Worm (Caenorhabditis elegans) whole organism, late embryonic: ENCODE measurements around the gene ttr-50.

Experiments
- C38D4.7 ChIP-seq: fragments of 200-800 bp; sonication (Bioruptor generic); optimal IDR thresholded peaks from 2 replicates; lab custom pipeline; 2018; ENCODE audit warnings: mild to moderate bottlenecking, missing genetic modification characterization, moderate library complexity, missing compliant biosample characterization
- F13H6.1 ChIP-seq: sonication (generic microtip); optimal IDR thresholded peaks from 2 replicates; lab custom pipeline; 2016; ENCODE audit warnings: missing genetic modification characterization, missing compliant biosample characterization
- K02D7.2 ChIP-seq: sonication (generic microtip); optimal IDR thresholded peaks from 2 replicates; lab custom pipeline; 2017; ENCODE audit warnings: mild to moderate bottlenecking, missing genetic modification characterization, missing compliant biosample characterization
- K09A11.1 ChIP-seq: sonication (generic microtip); optimal IDR thresholded peaks from 2 replicates; lab custom pipeline; 2017; ENCODE audit warnings: antibody characterized with exemption, mild to moderate bottlenecking, missing genetic modification characterization, missing compliant biosample characterization; ENCODE audit not compliant: insufficient read depth
- T23F11.4 ChIP-seq: fragments of 200-800 bp; sonication (Bioruptor generic); optimal IDR thresholded peaks from 2 replicates; lab custom pipeline; 2018; ENCODE audit warnings: mild to moderate bottlenecking, missing genetic modification characterization, missing compliant biosample characterization
- ama-1 ChIP-seq: fragments of 150-350 bp; optimal IDR thresholded peaks from 2 replicates; lab custom pipeline; 2014
- ceh-19 ChIP-seq: fragments of 200-800 bp; sonication (Bioruptor generic); optimal IDR thresholded peaks from 2 replicates; lab custom pipeline; 2018; ENCODE audit warnings: mild to moderate bottlenecking, missing genetic modification characterization, missing compliant biosample characterization
- ceh-24 ChIP-seq: sonication (generic microtip); optimal IDR thresholded peaks from 2 replicates; lab custom pipeline; 2016; ENCODE audit warnings: mild to moderate bottlenecking, missing genetic modification characterization, missing compliant biosample characterization
- ceh-30 ChIP-seq: fragments of 150-350 bp; optimal IDR thresholded peaks from 2 replicates; lab custom pipeline; 2014; ENCODE audit warnings: missing biosample characterization, missing genetic modification characterization
- ceh-31 ChIP-seq: sonication (generic microtip); optimal IDR thresholded peaks from 2 replicates; lab custom pipeline; 2016; ENCODE audit warnings: missing genetic modification characterization, missing compliant biosample characterization
- ceh-45 ChIP-seq: fragments of 200-800 bp; sonication (Bioruptor generic); IDR thresholded peaks from 2 replicates; pipeline ENCODE4 v1.3.6; 2022; ENCODE audit warnings: missing genetic modification reagents, missing genetic modification characterization, missing compliant biosample characterization
- ceh-6 ChIP-seq: fragments of 200-800 bp; sonication (Bioruptor generic); optimal IDR thresholded peaks from 2 replicates; lab custom pipeline; 2018; ENCODE audit warnings: mild to moderate bottlenecking, missing genetic modification characterization, missing compliant biosample characterization
- ceh-9 ChIP-seq: sonication (generic microtip); optimal IDR thresholded peaks from 2 replicates; lab custom pipeline; 2016; ENCODE audit warnings: mild to moderate bottlenecking, missing genetic modification characterization, inconsistent platforms, missing compliant biosample characterization
- che-1 ChIP-seq: sonication (generic microtip); optimal IDR thresholded peaks from 2 replicates; lab custom pipeline; 2016; ENCODE audit warnings: mild to moderate bottlenecking, missing genetic modification characterization, missing compliant biosample characterization
- dmd-4 ChIP-seq: sonication (generic microtip); optimal IDR thresholded peaks from 2 replicates; lab custom pipeline; 2016; ENCODE audit warnings: borderline replicate concordance, missing genetic modification characterization, missing compliant biosample characterization
- elt-2 ChIP-seq: sonication (generic microtip); optimal IDR thresholded peaks from 2 replicates; lab custom pipeline; 2016; ENCODE audit warnings: missing genetic modification reagents, missing genetic modification characterization, missing compliant biosample characterization
- elt-4 ChIP-seq: sonication (generic microtip); optimal IDR thresholded peaks from 2 replicates; lab custom pipeline; 2016; ENCODE audit warnings: missing genetic modification characterization, missing compliant biosample characterization
- ets-4 ChIP-seq: sonication (generic microtip); optimal IDR thresholded peaks from 2 replicates; lab custom pipeline; 2016; ENCODE audit warnings: missing genetic modification characterization, missing compliant biosample characterization
- eyg-1 ChIP-seq: sonication (generic microtip); optimal IDR thresholded peaks from 2 replicates; lab custom pipeline; 2016; ENCODE audit warnings: missing genotype, missing genetic modification characterization, missing compliant biosample characterization
- fax-1 ChIP-seq: sonication (generic microtip); optimal IDR thresholded peaks from 2 replicates; lab custom pipeline; 2016; ENCODE audit warnings: missing genotype, missing genetic modification characterization, missing compliant biosample characterization
- fkh-10 ChIP-seq: fragments of 150-350 bp; optimal IDR thresholded peaks from 2 replicates; lab custom pipeline; 2014; ENCODE audit warnings: missing biosample characterization, missing genetic modification reagents, missing genetic modification characterization
- fkh-6 ChIP-seq: sonication (generic microtip); optimal IDR thresholded peaks from 2 replicates; lab custom pipeline; 2016; ENCODE audit warnings: missing genetic modification characterization, missing compliant biosample characterization
- gmeb-2 ChIP-seq: sonication (generic microtip); optimal IDR thresholded peaks from 2 replicates; lab custom pipeline; 2016; ENCODE audit warnings: missing genetic modification characterization, inconsistent platforms, missing compliant biosample characterization
- hlh-15 ChIP-seq: sonication (generic microtip); optimal IDR thresholded peaks from 2 replicates; lab custom pipeline; 2016; ENCODE audit warnings: missing genetic modification characterization, missing compliant biosample characterization
- hlh-30 ChIP-seq: sonication (generic microtip); optimal IDR thresholded peaks from 2 replicates; lab custom pipeline; 2017; ENCODE audit warnings: antibody characterized with exemption, missing genetic modification characterization, missing compliant biosample characterization; ENCODE audit not compliant: insufficient read depth
- hlh-6 ChIP-seq: sonication (generic microtip); optimal IDR thresholded peaks from 2 replicates; lab custom pipeline; 2016; ENCODE audit warnings: missing genotype, missing genetic modification characterization, missing compliant biosample characterization
- lim-6 ChIP-seq: sonication (generic microtip); optimal IDR thresholded peaks from 2 replicates; lab custom pipeline; 2016; ENCODE audit warnings: missing genetic modification characterization, missing compliant biosample characterization
- lin-11 ChIP-seq: fragments of 200-800 bp; sonication (Bioruptor generic); optimal IDR thresholded peaks from 2 replicates; lab custom pipeline; 2018; ENCODE audit warnings: mild to moderate bottlenecking, missing genetic modification characterization, missing compliant biosample characterization
- madf-2 ChIP-seq: sonication (generic microtip); optimal IDR thresholded peaks from 2 replicates; lab custom pipeline; 2017; ENCODE audit warnings: missing genetic modification characterization, missing compliant biosample characterization
- mec-3 ChIP-seq: sonication (generic microtip); optimal IDR thresholded peaks from 2 replicates; lab custom pipeline; 2016; ENCODE audit warnings: borderline replicate concordance, missing genetic modification characterization, missing compliant biosample characterization
- nfya-1 ChIP-seq: sonication (generic microtip); optimal IDR thresholded peaks from 2 replicates; lab custom pipeline; 2017; ENCODE audit warnings: missing genetic modification characterization, mild to moderate bottlenecking, missing compliant biosample characterization, antibody characterized with exemption, moderate library complexity
- nhr-11 ChIP-seq: fragments of 150-350 bp; optimal IDR thresholded peaks from 2 replicates; lab custom pipeline; 2014; ENCODE audit warnings: missing biosample characterization, missing genetic modification characterization
- odd-2 ChIP-seq: sonication (generic microtip); optimal IDR thresholded peaks from 2 replicates; lab custom pipeline; 2017; ENCODE audit warnings: antibody characterized with exemption, mild to moderate bottlenecking, missing genetic modification characterization, missing compliant biosample characterization
- pag-3 ChIP-seq: sonication (generic microtip); optimal IDR thresholded peaks from 2 replicates; lab custom pipeline; 2016; ENCODE audit warnings: missing compliant biosample characterization, missing genetic modification characterization, borderline replicate concordance
- pax-1 ChIP-seq: fragments of 150-350 bp; optimal IDR thresholded peaks from 2 replicates; lab custom pipeline; 2014; ENCODE audit warnings: missing biosample characterization, missing genetic modification characterization
- pha-2 ChIP-seq: sonication (generic microtip); optimal IDR thresholded peaks from 2 replicates; lab custom pipeline; 2017; ENCODE audit warnings: mild to moderate bottlenecking, missing genetic modification characterization, missing compliant biosample characterization
- pha-4 ChIP-seq: fragments of 150-350 bp; optimal IDR thresholded peaks from 2 replicates; lab custom pipeline; 2018; ENCODE audit warnings: missing biosample characterization, missing genetic modification reagents, missing genetic modification characterization
- pqm-1 ChIP-seq: sonication (generic microtip); optimal IDR thresholded peaks from 2 replicates; lab custom pipeline; 2016; ENCODE audit warnings: missing genetic modification characterization, missing compliant biosample characterization
- pros-1 ChIP-seq: fragments of 150-350 bp; optimal IDR thresholded peaks from 2 replicates; lab custom pipeline; 2014; ENCODE audit warnings: missing biosample characterization, missing genetic modification reagents, missing genetic modification characterization
- ref-2 ChIP-seq: sonication (generic microtip); optimal IDR thresholded peaks from 2 replicates; lab custom pipeline; 2016; ENCODE audit warnings: missing genetic modification characterization, missing compliant biosample characterization
- rnt-1 ChIP-seq: sonication (generic microtip); optimal IDR thresholded peaks from 2 replicates; lab custom pipeline; 2016; ENCODE audit warnings: missing genetic modification characterization, missing compliant biosample characterization
- syd-9 ChIP-seq: sonication (generic microtip); optimal IDR thresholded peaks from 2 replicates; lab custom pipeline; 2016; ENCODE audit warnings: mild to moderate bottlenecking, missing genetic modification characterization, moderate library complexity, missing compliant biosample characterization
- tbx-2 ChIP-seq: sonication (generic microtip); optimal IDR thresholded peaks from 2 replicates; lab custom pipeline; 2016; ENCODE audit warnings: missing genetic modification characterization, missing compliant biosample characterization
- tbx-7 ChIP-seq: sonication (generic microtip); optimal IDR thresholded peaks from 2 replicates; lab custom pipeline; 2016; ENCODE audit warnings: missing genotype, missing genetic modification characterization, missing compliant biosample characterization
- unc-42 ChIP-seq: sonication (generic microtip); optimal IDR thresholded peaks from 2 replicates; lab custom pipeline; 2016; ENCODE audit warnings: missing genotype, missing genetic modification characterization, missing compliant biosample characterization
- unc-86 ChIP-seq: sonication (generic microtip); optimal IDR thresholded peaks from 2 replicates; lab custom pipeline; 2016; ENCODE audit warnings: missing genetic modification characterization, missing compliant biosample characterization
- zip-5 ChIP-seq: sonication (generic microtip); optimal IDR thresholded peaks from 2 replicates; lab custom pipeline; 2016; ENCODE audit warnings: missing genetic modification characterization, missing compliant biosample characterization

ttr-50 gene

DNA sequence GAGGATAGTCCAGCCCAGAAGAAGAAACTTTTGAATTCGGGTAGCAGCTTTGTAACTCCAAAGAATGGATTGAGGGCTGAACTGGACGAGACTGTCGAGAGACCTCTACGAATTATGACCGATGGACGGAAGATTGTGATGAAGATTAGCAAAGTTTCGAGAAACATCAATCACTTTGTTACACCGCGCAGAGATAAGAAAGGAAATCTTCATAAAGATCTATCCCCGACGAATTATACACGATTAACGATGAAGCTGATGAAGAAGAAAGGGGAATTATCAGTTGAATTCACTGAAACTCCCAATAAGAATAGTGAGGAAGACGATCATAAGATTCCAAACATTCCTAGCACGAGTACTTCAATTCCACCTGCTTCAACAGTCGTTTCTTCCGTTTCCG lies 41.1 kb downstream of the ttr-50 start:
- no peak for TF ChIP-seq pha-4 (tag; lab: Kevin White, UChicago)
- no peak for TF ChIP-seq ets-4
- TF ChIP-seq elt-4 (tag; lab: Kevin White, UChicago): no peak
- TF ChIP-seq che-1 (tag; lab: Kevin White, UChicago): no peak
- no peak for TF ChIP-seq ceh-24
- TF ChIP-seq hlh-6 (tag; lab: Kevin White, UChicago): no peak
- TF ChIP-seq eyg-1 (tag; lab: Kevin White, UChicago): no peak
- no peak for TF ChIP-seq F13H6.1 (tag; lab: Kevin White, UChicago)
- no peak for TF ChIP-seq ref-2 (tag; lab: Kevin White, UChicago)
- no peak for TF ChIP-seq fkh-10 (GFP tag; lab: Kevin White, UChicago)
- no peak for TF ChIP-seq lim-6 (tag; lab: Kevin White, UChicago)
- no peak for TF ChIP-seq pax-1 (tag; lab: Kevin White, UChicago)
- TF ChIP-seq, all 69 proteins: peak for 0

- TF ChIP-seq ceh-24: no peak
- TF ChIP-seq pax-1 (tag; lab: Kevin White, UChicago): no peak
- TF ChIP-seq hlh-15: no peak
- TF ChIP-seq dmd-4 (tag; lab: Kevin White, UChicago): no peak
- no peak for TF ChIP-seq rnt-1 (tag; lab: Kevin White, UChicago)
- TF ChIP-seq fkh-10 (GFP tag; lab: Kevin White, UChicago): no peak
- TF ChIP-seq fkh-6 (tag; lab: Kevin White, UChicago): no peak
- no peak for TF ChIP-seq ceh-9 (tag; lab: Kevin White, UChicago)
- no peak for TF ChIP-seq K09A11.1 (tag; lab: Kevin White, UChicago)
- TF ChIP-seq ceh-19 (GFP tag; lab: Kevin White, UChicago): no peak
- TF ChIP-seq hlh-30: no peak
- TF ChIP-seq ceh-45: no peak
- TF ChIP-seq ama-1 (lab: Kevin White, UChicago): no peak
- no peak for TF ChIP-seq elt-2 (tag; lab: Kevin White, UChicago)
- no peak for TF ChIP-seq mec-3 (tag; lab: Kevin White, UChicago)
- TF ChIP-seq syd-9 (tag; lab: Kevin White, UChicago): no peak
- TF ChIP-seq T23F11.4: no peak
- no peak for TF ChIP-seq lim-6 (tag; lab: Kevin White, UChicago)
These were observed 43.7 kb downstream of the ttr-50 start for ce11 chrIV:11597079-11597478.

ce11 chrIV:11594191-11594673 lies 46.6 kb downstream of the ttr-50 start, which contains the start of gene mig-38:
mig-38 (plus strand) TSS chrIV:11594244.
- no peak for TF ChIP-seq ceh-30 (tag; lab: Kevin White, UChicago)
- no peak for TF ChIP-seq lin-11
- TF ChIP-seq unc-42 (tag; lab: Kevin White, UChicago): peak; percentile 32
- no peak for TF ChIP-seq madf-2 (tag; lab: Kevin White, UChicago)
- TF ChIP-seq odd-2 (tag; lab: Kevin White, UChicago): no peak
- peak; percentile 58 for TF ChIP-seq nfya-1 (tag; lab: Kevin White, UChicago)
- TF ChIP-seq tbx-2 (tag; lab: Kevin White, UChicago): peak; percentile 26
- TF ChIP-seq hlh-15: no peak
- TF ChIP-seq fax-1: peak; percentile 24
- no peak for TF ChIP-seq K09A11.1 (tag; lab: Kevin White, UChicago)
- TF ChIP-seq pha-2 (tag; lab: Kevin White, UChicago): no peak
- no peak for TF ChIP-seq pha-4 (tag; lab: Kevin White, UChicago)
- TF ChIP-seq zip-5: no peak
- no peak for TF ChIP-seq pros-1 (tag; lab: Kevin White, UChicago)
- TF ChIP-seq tbx-7 (tag; lab: Kevin White, UChicago): no peak
- TF ChIP-seq pag-3: no peak
- no peak for TF ChIP-seq unc-86
- TF ChIP-seq ceh-45: no peak
- no peak for TF ChIP-seq C38D4.7 (GFP tag; lab: Kevin White, UChicago)
- no peak for TF ChIP-seq nhr-11 (tag; lab: Kevin White, UChicago)
- no peak for TF ChIP-seq ceh-9 (tag; lab: Kevin White, UChicago)
- TF ChIP-seq ceh-31 (tag; lab: Kevin White, UChicago): peak; percentile 25
- TF ChIP-seq F13H6.1 (tag; lab: Kevin White, UChicago): peak; percentile 4
- peak; percentile 26 for TF ChIP-seq elt-4 (tag; lab: Kevin White, UChicago)
- no peak for TF ChIP-seq ceh-24
- no peak for TF ChIP-seq T23F11.4
- TF ChIP-seq K02D7.2 (tag; lab: Kevin White, UChicago): no peak
- TF ChIP-seq pqm-1: no peak
- TF ChIP-seq syd-9 (tag; lab: Kevin White, UChicago): peak; percentile 44
- peak; percentile 31 for TF ChIP-seq mec-3 (tag; lab: Kevin White, UChicago)
- peak; percentile 29 for TF ChIP-seq ceh-6
- TF ChIP-seq gmeb-2 (tag; lab: Kevin White, UChicago): no peak
- no peak for TF ChIP-seq fkh-6 (tag; lab: Kevin White, UChicago)
